Worm (Caenorhabditis elegans) whole organism, L3 larva: ENCODE data around the gene str-57.

ENCODE experiments used
- fkh-10 ChIP-seq: sonication (generic microtip); optimal IDR thresholded peaks from 2 replicates; lab custom pipeline; 2017; ENCODE audit warnings: missing biosample characterization, missing genetic modification reagents, missing genetic modification characterization
- skn-1 ChIP-seq: fragments of 150-350 bp; optimal IDR thresholded peaks from 2 replicates; lab custom pipeline; 2014; ENCODE audit warnings: missing biosample characterization, missing genetic modification characterization
- ztf-4 ChIP-seq: fragments of 150-350 bp; optimal IDR thresholded peaks from 2 replicates; lab custom pipeline; 2014; ENCODE audit warnings: missing biosample characterization, missing genetic modification characterization

DNA sequence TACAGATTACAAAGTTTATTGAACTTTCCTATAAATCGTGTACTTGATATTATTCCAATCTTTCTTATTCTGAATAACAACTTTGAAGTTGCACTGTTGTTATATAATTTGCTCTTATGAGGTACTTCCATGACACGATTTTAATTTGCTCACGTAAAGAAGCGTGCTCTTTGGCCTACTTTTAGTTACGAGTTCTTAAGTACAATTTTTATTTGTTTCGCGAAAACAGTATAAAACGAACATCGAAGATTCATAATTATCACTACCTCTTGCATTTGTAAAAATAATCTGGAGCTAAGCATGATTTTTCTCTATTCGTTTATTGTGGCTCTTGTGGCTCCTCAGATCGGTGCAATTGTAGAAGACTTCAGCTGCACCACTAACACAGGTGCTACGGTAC is 43.3 kb downstream of the str-57 start, which contains the start of gene F35E8.7:
- no peak for TF ChIP-seq fkh-10
- no peak for TF ChIP-seq ztf-4
- TF ChIP-seq skn-1 (tag; lab: Kevin White, UChicago), result no peak
